Worm (Caenorhabditis elegans): ENCODE results near the gene nhr-226.
A peak's percentile ranks its signal among the peaks of the same experiment; 100 is the strongest.

Gene nhr-226

ce11 chrV:2278052-2278451 is 16.6 kb upstream of the nhr-226 start, which contains the start of gene nhr-59:
Gene nhr-59 (minus strand): TSS chrV:2278265.
- TF ChIP-seq mec-3 (tag; optimal IDR thresholded peaks at IDR 0.05; ENCODE audit: borderline replicate concordance) (no peak), hlh-30 (tag; optimal IDR thresholded peaks at IDR 0.05; ENCODE audit: insufficient read depth) (peak; percentile 44)

DNA sequence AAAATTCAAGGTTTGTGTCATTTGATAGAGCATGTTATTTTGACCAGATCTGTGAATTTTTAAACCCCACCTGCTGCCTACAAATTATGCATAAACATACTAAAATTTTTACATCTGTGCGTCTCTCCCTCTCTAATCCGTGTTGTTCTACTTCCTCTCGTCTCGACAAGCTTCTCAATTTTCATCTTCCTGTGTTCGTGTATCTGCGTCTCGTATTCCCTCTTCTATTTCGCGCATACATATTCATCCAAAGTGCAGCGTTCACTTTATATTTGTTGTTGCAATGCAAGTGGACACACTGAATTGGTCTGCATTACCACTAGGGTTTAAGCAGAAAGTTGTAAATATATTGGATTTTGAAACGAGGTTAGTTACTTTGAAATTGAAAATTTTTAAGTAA is 16.1 kb upstream of the nhr-226 start, which contains the start of gene fbxa-137:
TSS of gene fbxa-137 (plus strand) at position 274 of the 400 bp plus-strand sequence.
- no peak for TF ChIP-seq sdc-2 (tag; optimal IDR thresholded peaks at IDR 0.05)
- peak; percentile 12 for TF ChIP-seq ceh-31 (tag; optimal IDR thresholded peaks at IDR 0.05)
- TF ChIP-seq K02D7.2 (tag; optimal IDR thresholded peaks at IDR 0.05), result no peak
- no peak for TF ChIP-seq ceh-2 (tag; optimal IDR thresholded peaks at IDR 0.05)
- TF ChIP-seq mec-3 (tag; optimal IDR thresholded peaks at IDR 0.05; ENCODE audit: borderline replicate concordance), result no peak
- peak; percentile 35 for TF ChIP-seq nfya-1 (tag; optimal IDR thresholded peaks at IDR 0.05)
- peak; percentile 87 for TF ChIP-seq ceh-34 (tag; optimal IDR thresholded peaks at IDR 0.05)
- no peak for TF ChIP-seq nhr-11 (tag; optimal IDR thresholded peaks at IDR 0.05)
- peak; percentile 7 for TF ChIP-seq pha-2 (tag; optimal IDR thresholded peaks at IDR 0.05)
- no peak for TF ChIP-seq npax-4 (tag; optimal IDR thresholded peaks at IDR 0.05)
- no peak for TF ChIP-seq C08G9.2 (tag; optimal IDR thresholded peaks at IDR 0.05)

DNA sequence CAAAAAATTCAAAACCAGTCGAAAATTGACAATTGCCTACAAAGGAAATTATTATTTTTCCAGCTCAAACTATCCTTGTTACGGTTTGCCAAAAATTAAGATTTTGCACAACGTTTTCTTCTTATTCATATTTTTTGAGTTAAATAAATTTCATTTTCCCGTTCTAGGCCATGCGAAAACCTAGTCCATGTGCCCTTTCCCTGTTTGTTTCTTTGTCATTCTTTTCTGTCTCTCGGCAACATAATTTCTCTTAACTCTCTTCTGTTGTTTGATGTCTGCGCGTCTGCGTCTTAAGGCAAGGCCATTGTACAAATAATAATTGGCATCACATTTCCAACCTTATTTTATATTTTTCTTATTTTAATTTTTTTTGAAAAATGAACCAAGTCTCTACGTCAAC is 13.2 kb upstream of the nhr-226 start, which contains the start of gene nhr-228:
TSS of gene nhr-228 (plus strand) at position 261 of the 400 bp plus-strand sequence.
- TF ChIP-seq unc-42 (tag; optimal IDR thresholded peaks at IDR 0.05) (peak; percentile 13), nfya-1 (tag; optimal IDR thresholded peaks at IDR 0.05) (peak; percentile 3), ceh-34 (tag; optimal IDR thresholded peaks at IDR 0.05) (peak; percentile 35), tbx-2 (tag; optimal IDR thresholded peaks at IDR 0.05) (peak; percentile 6), elt-4 (tag; optimal IDR thresholded peaks at IDR 0.05) (no peak), ceh-9 (tag; optimal IDR thresholded peaks at IDR 0.05) (no peak), ceh-31 (tag; optimal IDR thresholded peaks at IDR 0.05) (peak; percentile 22), dve-1 (tag; optimal IDR thresholded peaks at IDR 0.05) (peak; percentile 29), pax-1 (tag; optimal IDR thresholded peaks at IDR 0.05) (peak; percentile 18), ceh-2 (tag; optimal IDR thresholded peaks at IDR 0.05) (peak; percentile 4), npax-4 (tag; optimal IDR thresholded peaks at IDR 0.05) (no peak)

DNA sequence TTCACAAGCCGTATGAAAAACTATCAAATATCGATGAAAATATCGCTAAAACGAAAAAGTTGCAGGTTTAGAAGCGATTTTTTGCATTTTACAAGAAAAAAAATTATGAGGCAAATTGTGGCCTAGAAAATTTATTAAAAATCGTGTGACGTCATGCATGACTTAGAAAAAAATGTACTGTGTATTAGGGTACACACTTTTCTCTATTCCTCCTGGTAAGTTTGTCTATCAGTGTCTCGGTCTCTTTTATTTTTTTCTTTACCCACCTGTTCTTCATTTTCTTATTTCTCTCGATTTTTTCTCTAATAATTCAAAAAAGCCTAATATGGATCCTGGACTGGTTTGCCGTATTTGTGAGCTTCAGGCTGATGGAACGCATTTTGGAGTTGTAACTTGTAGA is 9.6 kb upstream of the nhr-226 start, which contains the start of gene nhr-227:
TSS of gene nhr-227 (plus strand) at position 326 of the 400 bp plus-strand sequence.
- TF ChIP-seq T23F11.4 (GFP tag; optimal IDR thresholded peaks at IDR 0.05), result no peak
- no peak for TF ChIP-seq nhr-232 (tag; optimal IDR thresholded peaks at IDR 0.05)
- TF ChIP-seq ceh-22 (tag; optimal IDR thresholded peaks at IDR 0.05), result no peak
- TF ChIP-seq lim-6 (tag; optimal IDR thresholded peaks at IDR 0.05), result no peak
- no peak for TF ChIP-seq ceh-14 (tag; optimal IDR thresholded peaks at IDR 0.05)
- no peak for TF ChIP-seq unc-3 (GFP tag; conservative IDR thresholded peaks at IDR 0.05)
- no peak for TF ChIP-seq unc-3 (tag; optimal IDR thresholded peaks at IDR 0.05)
- no peak for TF ChIP-seq ahr-1 (tag; optimal IDR thresholded peaks at IDR 0.05)
- no peak for TF ChIP-seq sox-4 (tag; optimal IDR thresholded peaks at IDR 0.05)
- no peak for TF ChIP-seq pax-1 (tag; optimal IDR thresholded peaks at IDR 0.05)
- no peak for TF ChIP-seq tbx-2 (tag; optimal IDR thresholded peaks at IDR 0.05)
- no peak for TF ChIP-seq ets-4 (tag; optimal IDR thresholded peaks at IDR 0.05)
- TF ChIP-seq ceh-31 (tag; optimal IDR thresholded peaks at IDR 0.05), result no peak
- no peak for TF ChIP-seq nhr-11 (tag; optimal IDR thresholded peaks at IDR 0.05)
- TF ChIP-seq eyg-1 (tag; optimal IDR thresholded peaks at IDR 0.05), result no peak
- TF ChIP-seq K09A11.1 (tag; optimal IDR thresholded peaks at IDR 0.05; ENCODE audit: insufficient read depth), result no peak
- no peak for TF ChIP-seq pat-9 (tag; optimal IDR thresholded peaks at IDR 0.05)
- no peak for TF ChIP-seq npax-4 (tag; optimal IDR thresholded peaks at IDR 0.05)
- no peak for TF ChIP-seq ceh-24 (tag; optimal IDR thresholded peaks at IDR 0.05)
- no peak for TF ChIP-seq hlh-30 (tag; optimal IDR thresholded peaks at IDR 0.05; ENCODE audit: insufficient read depth)
- no peak for TF ChIP-seq ceh-18 (tag; optimal IDR thresholded peaks at IDR 0.05)

DNA sequence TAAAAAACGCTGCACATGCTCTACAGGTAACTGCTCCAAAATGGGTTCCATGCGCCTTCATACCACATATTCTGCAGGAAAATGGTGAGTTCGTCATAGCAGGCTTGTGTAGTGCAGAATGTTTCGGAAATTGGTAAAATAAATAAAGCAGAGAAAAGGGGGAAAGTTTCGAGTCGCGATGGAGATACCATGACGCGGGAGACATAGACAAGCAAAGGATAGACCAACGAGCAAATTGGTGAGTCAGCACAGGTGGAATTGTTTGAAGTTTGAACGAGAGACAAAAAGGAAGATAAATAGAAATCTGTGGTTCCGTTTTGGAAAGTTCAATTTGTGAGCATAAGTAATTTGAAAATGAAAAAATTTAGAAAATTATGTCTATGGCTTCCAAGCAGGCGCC is 4.3 kb upstream of the nhr-226 start, which contains the start of gene nhr-225:
TSS of gene nhr-225 (minus strand) at position 146 of the 400 bp plus-strand sequence.
- no peak for TF ChIP-seq lin-11 (tag; optimal IDR thresholded peaks at IDR 0.05)
- no peak for TF ChIP-seq unc-86 (tag; optimal IDR thresholded peaks at IDR 0.05)
- TF ChIP-seq ceh-30 (tag; optimal IDR thresholded peaks at IDR 0.05), result no peak
- TF ChIP-seq pag-3 (tag; optimal IDR thresholded peaks at IDR 0.05; ENCODE audit: borderline replicate concordance), result no peak
- TF ChIP-seq unc-42 (tag; optimal IDR thresholded peaks at IDR 0.05), result no peak
- no peak for TF ChIP-seq zip-5 (tag; optimal IDR thresholded peaks at IDR 0.05)
- no peak for TF ChIP-seq elt-4 (tag; optimal IDR thresholded peaks at IDR 0.05)
- TF ChIP-seq sox-4 (tag; optimal IDR thresholded peaks at IDR 0.05), result no peak
- TF ChIP-seq mec-3 (tag; optimal IDR thresholded peaks at IDR 0.05; ENCODE audit: borderline replicate concordance), result no peak
- TF ChIP-seq pqm-1 (tag; optimal IDR thresholded peaks at IDR 0.05), result no peak
- no peak for TF ChIP-seq tbx-7 (tag; optimal IDR thresholded peaks at IDR 0.05)
- TF ChIP-seq eyg-1 (tag; optimal IDR thresholded peaks at IDR 0.05), result no peak
- no peak for TF ChIP-seq ceh-48 (tag; optimal IDR thresholded peaks at IDR 0.05)
